Worm (Caenorhabditis elegans) whole organism, midembryonic: ENCODE measurements around the gene spr-3.
A peak's percentile ranks its signal among the peaks of the same experiment; 100 is the strongest.

Experiments
- T22C8.4 ChIP-seq: fragments of 200-800 bp; sonication (Bioruptor generic); IDR thresholded peaks from 2 replicates; pipeline ENCODE4 v1.3.6; 2022; ENCODE audit warnings: missing genetic modification characterization, missing compliant biosample characterization
- cog-1 ChIP-seq: sonication (generic microtip); optimal IDR thresholded peaks from 2 replicates; lab custom pipeline; 2016; ENCODE audit warnings: missing genetic modification characterization, missing compliant biosample characterization
- flt-1 ChIP-seq: fragments of 200-800 bp; sonication (Bioruptor generic); IDR thresholded peaks from 2 replicates; pipeline ENCODE4 v1.3.6; 2022; ENCODE audit warnings: missing genetic modification characterization, missing compliant biosample characterization
- klf-2 ChIP-seq: fragments of 200-800 bp; sonication (Bioruptor generic); conservative IDR thresholded peaks from 2 replicates; pipeline ENCODE4 v1.3.6; 2022; ENCODE audit warnings: missing genetic modification reagents, missing genetic modification characterization, missing compliant biosample characterization
- med-1 ChIP-seq: sonication (generic microtip); optimal IDR thresholded peaks from 2 replicates; lab custom pipeline; 2017; ENCODE audit warnings: missing genetic modification characterization, mild to moderate bottlenecking, missing compliant biosample characterization, antibody characterized with exemption, missing genetic modification reagents; ENCODE audit not compliant: insufficient read depth
- ref-1 ChIP-seq: fragments of 200-800 bp; sonication (Bioruptor generic); conservative IDR thresholded peaks from 2 replicates; pipeline ENCODE4 v1.3.6; 2022; ENCODE audit warnings: missing genetic modification reagents, missing genetic modification characterization, missing compliant biosample characterization
- tab-1 ChIP-seq: fragments of 200-800 bp; sonication (Bioruptor generic); IDR thresholded peaks from 2 replicates; pipeline ENCODE4 v1.3.6; 2022; ENCODE audit warnings: missing genetic modification characterization, missing compliant biosample characterization
- ztf-23 ChIP-seq: fragments of 200-800 bp; sonication (Bioruptor generic); IDR thresholded peaks from 2 replicates; pipeline ENCODE4 v1.3.6; 2022; ENCODE audit warnings: missing genetic modification reagents, missing genetic modification characterization, missing compliant biosample characterization
- ztf-29 ChIP-seq: fragments of 200-800 bp; sonication (Bioruptor generic); IDR thresholded peaks from 2 replicates; pipeline ENCODE4 v1.3.6; 2022; ENCODE audit warnings: missing genetic modification reagents, missing genetic modification characterization, missing compliant biosample characterization

spr-3 gene

ce11 chrX:4507122-4507681 lies 6.7 kb upstream of the spr-3 start:
- TF ChIP-seq tab-1 (GFP tag; lab: Robert Waterston, UW) (no peak), ztf-29 (GFP tag; lab: Robert Waterston, UW) (no peak)

ce11 chrX:4508209-4508608 lies 5.7 kb upstream of the spr-3 start, which contains the start of gene rhi-1:
Gene rhi-1, plus strand, starts transcription at chrX:4508509.
- no peak for TF ChIP-seq med-1
- no peak for TF ChIP-seq flt-1
- no peak for TF ChIP-seq cog-1 (tag; lab: Kevin White, UChicago)
- no peak for TF ChIP-seq klf-2 (GFP tag; lab: Robert Waterston, UW)
- no peak for TF ChIP-seq ref-1 (GFP tag; lab: Robert Waterston, UW)
- no peak for TF ChIP-seq T22C8.4 (GFP tag; lab: Robert Waterston, UW)
- TF ChIP-seq ztf-29 (GFP tag; lab: Robert Waterston, UW): no peak

ce11 chrX:4516758-4517157 lies 2.9 kb downstream of the spr-3 start:
- TF ChIP-seq klf-2 (GFP tag; lab: Robert Waterston, UW) (no peak), cog-1 (tag; lab: Kevin White, UChicago) (no peak), flt-1 (no peak), tab-1 (GFP tag; lab: Robert Waterston, UW) (no peak), med-1 (no peak), ref-1 (GFP tag; lab: Robert Waterston, UW) (no peak), T22C8.4 (GFP tag; lab: Robert Waterston, UW) (no peak), ztf-29 (GFP tag; lab: Robert Waterston, UW) (no peak), ztf-23 (GFP tag; lab: Robert Waterston, UW) (no peak)

ce11 chrX:4519968-4520367 lies 6.1 kb downstream of the spr-3 start:
- no peak for TF ChIP-seq med-1
- TF ChIP-seq ztf-23 (GFP tag; lab: Robert Waterston, UW): 0 out of 2 replicates have a peak, but pooled peaks have one; percentile 11

ce11 chrX:4521166-4521565 lies 7.3 kb downstream of the spr-3 start:
- no peak for TF ChIP-seq T22C8.4 (GFP tag; lab: Robert Waterston, UW)
- TF ChIP-seq ztf-23 (GFP tag; lab: Robert Waterston, UW): no peak
- TF ChIP-seq klf-2 (GFP tag; lab: Robert Waterston, UW): no peak
- no peak for TF ChIP-seq flt-1
- TF ChIP-seq ref-1 (GFP tag; lab: Robert Waterston, UW): no peak
- TF ChIP-seq med-1: no peak
- no peak for TF ChIP-seq ztf-29 (GFP tag; lab: Robert Waterston, UW)
- no peak for TF ChIP-seq tab-1 (GFP tag; lab: Robert Waterston, UW)
- no peak for TF ChIP-seq cog-1 (tag; lab: Kevin White, UChicago)

- TF ChIP-seq flt-1 (0 out of 2 replicates have a peak, but pooled peaks have one; percentile 21), ref-1 (GFP tag; lab: Robert Waterston, UW) (no peak), ztf-23 (GFP tag; lab: Robert Waterston, UW) (no peak), klf-2 (GFP tag; lab: Robert Waterston, UW) (no peak), tab-1 (GFP tag; lab: Robert Waterston, UW) (no peak), T22C8.4 (GFP tag; lab: Robert Waterston, UW) (no peak), cog-1 (tag; lab: Kevin White, UChicago) (peak; percentile 9), ztf-29 (GFP tag; lab: Robert Waterston, UW) (0 out of 2 replicates have a peak, but pooled peaks have one; percentile 17), med-1 (no peak)
Measured at ce11 chrX:4521837-4522816, 8.2 kb downstream of the spr-3 start, which contains the start of gene C07A12.7. Gene C07A12.7, minus strand, starts transcription at chrX:4522144.

ce11 chrX:4523315-4523714 lies 9.4 kb downstream of the spr-3 start:
- TF ChIP-seq ztf-29 (GFP tag; lab: Robert Waterston, UW) (no peak), cog-1 (tag; lab: Kevin White, UChicago) (no peak), ref-1 (GFP tag; lab: Robert Waterston, UW) (no peak), klf-2 (GFP tag; lab: Robert Waterston, UW) (no peak), med-1 (no peak), ztf-23 (GFP tag; lab: Robert Waterston, UW) (no peak), T22C8.4 (GFP tag; lab: Robert Waterston, UW) (no peak), tab-1 (GFP tag; lab: Robert Waterston, UW) (no peak), flt-1 (no peak)

ce11 chrX:4523887-4524350 lies 10.0 kb downstream of the spr-3 start, which contains the start of gene pdi-2:
Gene pdi-2, plus strand, starts transcription at chrX:4524155.
- TF ChIP-seq klf-2 (GFP tag; lab: Robert Waterston, UW) (peak; percentile 71), cog-1 (tag; lab: Kevin White, UChicago) (peak; percentile 83), ztf-23 (GFP tag; lab: Robert Waterston, UW) (peak; percentile 76), tab-1 (GFP tag; lab: Robert Waterston, UW) (peak; percentile 65; the same call in 1 of the 2 replicates), ref-1 (GFP tag; lab: Robert Waterston, UW) (no peak), flt-1 (peak; percentile 88), T22C8.4 (GFP tag; lab: Robert Waterston, UW) (no peak), ztf-29 (GFP tag; lab: Robert Waterston, UW) (no peak), med-1 (no peak)

ce11 chrX:4524844-4525243 lies 11.0 kb downstream of the spr-3 start:
- TF ChIP-seq cog-1 (tag; lab: Kevin White, UChicago) (no peak), flt-1 (0 out of 2 replicates have a peak, but pooled peaks have one; percentile 49)
